Fruit fly (Drosophila melanogaster): ENCODE measurements around the gene CG42465.

CG42465 gene

dm6 chr2L:3730182-3730975, 30.4 kb downstream of the CG42465 start, which contains the start of gene CG10019:
TSS of gene CG10019 (plus strand) at chr2L:3730466.
- TF ChIP-seq CrebA (GFP tag; optimal IDR thresholded peaks at IDR 0.05; ENCODE audit: borderline replicate concordance): no peak
- no peak for TF ChIP-seq Hr78 (GFP tag; optimal IDR thresholded peaks at IDR 0.05)
- TF ChIP-seq usp (GFP tag; optimal IDR thresholded peaks at IDR 0.05): no peak
- TF ChIP-seq N (GFP tag; optimal IDR thresholded peaks at IDR 0.05): no peak
- TF ChIP-seq dsf (GFP tag; optimal IDR thresholded peaks at IDR 0.05; ENCODE audit: borderline replicate concordance): no peak
- no peak for TF ChIP-seq Mio (GFP tag; optimal IDR thresholded peaks at IDR 0.05)
- no peak for TF ChIP-seq foxo (GFP tag; optimal IDR thresholded peaks at IDR 0.05)
- TF ChIP-seq OdsH (GFP tag; optimal IDR thresholded peaks at IDR 0.05): no peak

- TF ChIP-seq rgr (GFP tag; optimal IDR thresholded peaks at IDR 0.05) (no peak), sage (GFP tag; optimal IDR thresholded peaks at IDR 0.05) (no peak), Myc (optimal IDR thresholded peaks at IDR 0.05) (no peak), CG9705 (GFP tag; optimal IDR thresholded peaks at IDR 0.05) (no peak), brk (GFP tag; optimal IDR thresholded peaks at IDR 0.05) (no peak), HLH106 (tag; optimal IDR thresholded peaks at IDR 0.05) (no peak), foxo (GFP tag; optimal IDR thresholded peaks at IDR 0.05) (no peak), CG32264 (GFP tag; optimal IDR thresholded peaks at IDR 0.05) (no peak), psq (GFP tag; optimal IDR thresholded peaks at IDR 0.05) (no peak), Hr83 (GFP tag; optimal IDR thresholded peaks at IDR 0.05; ENCODE audit: poor library complexity, severe bottlenecking) (no peak), Jra (GFP tag; optimal IDR thresholded peaks at IDR 0.05) (no peak), usp (GFP tag; optimal IDR thresholded peaks at IDR 0.05) (no peak), dl (GFP tag; optimal IDR thresholded peaks at IDR 0.05; ENCODE audit: insufficient read depth in 1 of 2, partially characterized antibody in 2 of 2) (no peak), OdsH (GFP tag; optimal IDR thresholded peaks at IDR 0.05) (no peak), br (GFP tag; optimal IDR thresholded peaks at IDR 0.05) (no peak), Rel (GFP tag; optimal IDR thresholded peaks at IDR 0.05) (no peak), Rel (tag; optimal IDR thresholded peaks at IDR 0.05) (no peak), CrebA (GFP tag; optimal IDR thresholded peaks at IDR 0.05; ENCODE audit: borderline replicate concordance) (no peak), Vsx2 (GFP tag; optimal IDR thresholded peaks at IDR 0.05; ENCODE audit: partially characterized antibody) (no peak), Abd-B (GFP tag; optimal IDR thresholded peaks at IDR 0.05) (no peak), GATAd (GFP tag; optimal IDR thresholded peaks at IDR 0.05) (no peak)
Measured at dm6 chr2L:3731055-3731454, 31.1 kb downstream of the CG42465 start.

- TF ChIP-seq Jra (GFP tag; optimal IDR thresholded peaks at IDR 0.05): no peak
- TF ChIP-seq lola (GFP tag; optimal IDR thresholded peaks at IDR 0.05): no peak
- TF ChIP-seq Dif (GFP tag; optimal IDR thresholded peaks at IDR 0.05; ENCODE audit: partially characterized antibody): no peak
- TF ChIP-seq sage (GFP tag; optimal IDR thresholded peaks at IDR 0.05): no peak
- no peak for TF ChIP-seq ey (GFP tag; optimal IDR thresholded peaks at IDR 0.05)
Measured at dm6 chr2L:3737003-3737662, 37.1 kb downstream of the CG42465 start.

- TF ChIP-seq foxo (GFP tag; optimal IDR thresholded peaks at IDR 0.05): no peak
- TF ChIP-seq h (GFP tag; optimal IDR thresholded peaks at IDR 0.05): no peak
- TF ChIP-seq ey (GFP tag; optimal IDR thresholded peaks at IDR 0.05): no peak
- TF ChIP-seq dmrt93B (GFP tag; optimal IDR thresholded peaks at IDR 0.05): no peak
- no peak for TF ChIP-seq CG9705 (GFP tag; optimal IDR thresholded peaks at IDR 0.05)
- no peak for TF ChIP-seq Jra (GFP tag; optimal IDR thresholded peaks at IDR 0.05)
- no peak for TF ChIP-seq Rel (GFP tag; optimal IDR thresholded peaks at IDR 0.05)
- no peak for TF ChIP-seq Rel (tag; optimal IDR thresholded peaks at IDR 0.05)
- no peak for TF ChIP-seq Abd-B (GFP tag; optimal IDR thresholded peaks at IDR 0.05)
- TF ChIP-seq Dfd (GFP tag; optimal IDR thresholded peaks at IDR 0.05): no peak
Measured at dm6 chr2L:3737682-3738081, 37.7 kb downstream of the CG42465 start.
